Worm (Caenorhabditis elegans) whole organism, L4/young adult: ENCODE data around the gene swt-2.

Experiments
- W03F9.2 ChIP-seq: fragments of 150-350 bp; optimal IDR thresholded peaks from 2 replicates; lab custom pipeline; 2014; ENCODE audit warnings: missing biosample characterization, missing genetic modification characterization
- dao-5 ChIP-seq: sonication (generic microtip); optimal IDR thresholded peaks from 2 replicates; lab custom pipeline; 2016; ENCODE audit warnings: missing genotype, missing genetic modification characterization, moderate library complexity, missing compliant biosample characterization
- him-1 ChIP-seq: sonication (generic microtip); optimal IDR thresholded peaks from 2 replicates; lab custom pipeline; 2016; ENCODE audit warnings: missing genotype, missing genetic modification reagents, missing genetic modification characterization, missing compliant biosample characterization

- TF ChIP-seq him-1 (no peak), dao-5 (tag; lab: Kevin White, UChicago) (no peak), W03F9.2 (tag; lab: Kevin White, UChicago) (no peak)
Measured at ce11 chrV:7514939-7515338, 15.0 kb upstream of the swt-2 start, which contains the start of gene srb-18.
